Fruit fly (Drosophila melanogaster): ENCODE measurements around the gene rtp.
A peak's percentile ranks its signal among the peaks of the same experiment; 100 is the strongest.

rtp gene

dm6 chr3R:5281094-5281493, 44.0 kb upstream of the rtp start (continued):
- TF ChIP-seq Drgx (GFP tag; IDR thresholded peaks at IDR 0.05), result peak; percentile 39; the same call in 1 of the 2 replicates
- TF ChIP-seq nau (GFP tag; optimal IDR thresholded peaks at IDR 0.05), result no peak
- TF ChIP-seq odd (GFP tag; optimal IDR thresholded peaks at IDR 0.05), result no peak
- no peak for TF ChIP-seq dmrt99B (tag; optimal IDR thresholded peaks at IDR 0.05)
- TF ChIP-seq emc (GFP tag; optimal IDR thresholded peaks at IDR 0.05), result no peak
- no peak for TF ChIP-seq MESR4 (GFP tag; optimal IDR thresholded peaks at IDR 0.05)
- TF ChIP-seq al (GFP tag; IDR thresholded peaks at IDR 0.05), result 0 out of 2 replicates have a peak, but pooled peaks have one; percentile 13
- no peak for TF ChIP-seq Rx (GFP tag; IDR thresholded peaks at IDR 0.05)
- TF ChIP-seq chinmo (GFP tag; IDR thresholded peaks at IDR 0.05; ENCODE audit: partially characterized antibody), result 0 out of 4 replicates have a peak, but pooled peaks have one; percentile 39
- no peak for TF ChIP-seq CG3407 (GFP tag; optimal IDR thresholded peaks at IDR 0.05)
- TF ChIP-seq Xrp1 (GFP tag; IDR thresholded peaks at IDR 0.05), result peak; percentile 29; the same call in 1 of the 2 replicates
- TF ChIP-seq D19A (tag; optimal IDR thresholded peaks at IDR 0.05), result no peak
- TF ChIP-seq NFAT (GFP tag; IDR thresholded peaks at IDR 0.05), result peak; percentile 62; the same call in 1 of the 2 replicates
- TF ChIP-seq Trl (optimal IDR thresholded peaks at IDR 0.05), result peak; percentile 1 to 35
- no peak for TF ChIP-seq Trl (GFP tag; optimal IDR thresholded peaks at IDR 0.05)
- peak; percentile 60 for TF ChIP-seq CG32532 (GFP tag; IDR thresholded peaks at IDR 0.05)
- TF ChIP-seq Dbx (GFP tag; IDR thresholded peaks at IDR 0.05), result no peak
- TF ChIP-seq da (GFP tag; optimal IDR thresholded peaks at IDR 0.05), result no peak
- no peak for TF ChIP-seq tx (GFP tag; optimal IDR thresholded peaks at IDR 0.05)
- TF ChIP-seq CG6791 (GFP tag; IDR thresholded peaks at IDR 0.05; ENCODE audit: partially characterized antibody), result no peak

- TF ChIP-seq CG3407 (GFP tag; optimal IDR thresholded peaks at IDR 0.05) (no peak), CG7745 (tag; optimal IDR thresholded peaks at IDR 0.05) (no peak), sens-2 (GFP tag; IDR thresholded peaks at IDR 0.05) (no peak), ase (GFP tag; IDR thresholded peaks at IDR 0.05) (no peak), slp2 (GFP tag; optimal IDR thresholded peaks at IDR 0.05) (no peak), h (optimal IDR thresholded peaks at IDR 0.05) (no peak), Xrp1 (GFP tag; IDR thresholded peaks at IDR 0.05) (no peak), CG34376 (GFP tag; optimal IDR thresholded peaks at IDR 0.05) (no peak), insv (GFP tag; optimal IDR thresholded peaks at IDR 0.05) (no peak), wek (GFP tag; optimal IDR thresholded peaks at IDR 0.05) (no peak), Rx (GFP tag; IDR thresholded peaks at IDR 0.05) (no peak), Fer1 (GFP tag; optimal IDR thresholded peaks at IDR 0.05) (no peak), Ssrp (tag; optimal IDR thresholded peaks at IDR 0.05) (no peak), CG3281 (GFP tag; optimal IDR thresholded peaks at IDR 0.05) (no peak), CG1792 (GFP tag; optimal IDR thresholded peaks at IDR 0.05) (no peak), hb (GFP tag; IDR thresholded peaks at IDR 0.05; ENCODE audit: partially characterized antibody) (no peak), Mrtf (GFP tag; IDR thresholded peaks at IDR 0.05) (no peak)
Observed at dm6 chr3R:5280380-5280779, 43.3 kb upstream of the rtp start.

- TF ChIP-seq amos (GFP tag; IDR thresholded peaks at IDR 0.05; ENCODE audit: partially characterized antibody), result peak; percentile 37; the same call in 1 of the 2 replicates
- no peak for TF ChIP-seq CG9437 (GFP tag; optimal IDR thresholded peaks at IDR 0.05)
- no peak for TF ChIP-seq Hand (GFP tag; optimal IDR thresholded peaks at IDR 0.05)
- TF ChIP-seq Scr (GFP tag; IDR thresholded peaks at IDR 0.05; ENCODE audit: partially characterized antibody), result no peak
- TF ChIP-seq Meics (GFP tag; optimal IDR thresholded peaks at IDR 0.05), result no peak
- peak; percentile 94 for TF ChIP-seq CG7372 (GFP tag; IDR thresholded peaks at IDR 0.05)
- no peak for TF ChIP-seq Deaf1 (tag; optimal IDR thresholded peaks at IDR 0.05)
- 0 out of 2 replicates have a peak, but pooled peaks have one; percentile 13 for TF ChIP-seq unc-4 (GFP tag; IDR thresholded peaks at IDR 0.05; ENCODE audit: partially characterized antibody)
- no peak for TF ChIP-seq CG11093 (GFP tag; IDR thresholded peaks at IDR 0.05)
- 0 out of 2 replicates have a peak, but pooled peaks have one; percentile 13 for TF ChIP-seq chm (GFP tag; IDR thresholded peaks at IDR 0.05)
- no peak for TF ChIP-seq CG15479 (GFP tag; optimal IDR thresholded peaks at IDR 0.05)
- peak; percentile 11 for TF ChIP-seq CG10979 (tag; optimal IDR thresholded peaks at IDR 0.05)
- no peak for TF ChIP-seq CG32767 (GFP tag; IDR thresholded peaks at IDR 0.05)
- no peak for TF ChIP-seq Dbx (GFP tag; IDR thresholded peaks at IDR 0.05)
- no peak for TF ChIP-seq Max (GFP tag; optimal IDR thresholded peaks at IDR 0.05)
- TF ChIP-seq tgo (GFP tag; IDR thresholded peaks at IDR 0.05), result no peak
- TF ChIP-seq CG6813 (GFP tag; optimal IDR thresholded peaks at IDR 0.05), result no peak
Observed at dm6 chr3R:5279609-5280164, 42.6 kb upstream of the rtp start.
